Fruit fly (Drosophila melanogaster) whole organism, embryonic: ENCODE results near the gene 5-HT2B.
A peak's percentile ranks its signal among the peaks of the same experiment; 100 is the strongest.

ENCODE experiments used
- CG10267 ChIP-seq: fragments of 200-800 bp; sonication (Bioruptor generic); optimal IDR thresholded peaks from 2 replicates; lab custom pipeline; 2018; ENCODE audit warnings: missing biosample characterization, mild to moderate bottlenecking, missing genetic modification characterization, moderate library complexity
- CG10431 ChIP-seq: fragments of 200-800 bp; sonication (Bioruptor generic); optimal IDR thresholded peaks from 3 replicates; lab custom pipeline; 2018; ENCODE audit warnings: missing biosample characterization, mild to moderate bottlenecking, missing genetic modification characterization
- CG11093 ChIP-seq: fragments of 200-800 bp; sonication (Bioruptor generic); IDR thresholded peaks from 3 replicates; pipeline ENCODE4 v1.3.6; 2022; ENCODE audit warnings: missing biosample characterization, missing genetic modification characterization
- CG13894 ChIP-seq: fragments of 200-800 bp; sonication (Bioruptor generic); optimal IDR thresholded peaks from 3 replicates; lab custom pipeline; 2018; ENCODE audit warnings: missing biosample characterization, mild to moderate bottlenecking, missing genetic modification characterization, moderate library complexity
- CG14050 ChIP-seq: fragments of 200-800 bp; sonication (Bioruptor generic); IDR thresholded peaks from 3 replicates; pipeline ENCODE4 v1.3.6; 2022; ENCODE audit warnings: missing biosample characterization, missing genetic modification characterization
- CG1529 ChIP-seq: fragments of 200-800 bp; sonication (Bioruptor generic); optimal IDR thresholded peaks from 3 replicates; lab custom pipeline; 2018; ENCODE audit warnings: missing biosample characterization, missing genetic modification characterization
- CG1647 ChIP-seq: fragments of 200-800 bp; sonication (Bioruptor generic); optimal IDR thresholded peaks from 3 replicates; lab custom pipeline; 2016; ENCODE audit warnings: missing biosample characterization, missing genetic modification characterization
- CG17359 ChIP-seq: fragments of 200-800 bp; sonication (Bioruptor generic); optimal IDR thresholded peaks from 3 replicates; lab custom pipeline; 2018; ENCODE audit warnings: missing biosample characterization, mild to moderate bottlenecking, missing genetic modification characterization, moderate library complexity
- CG17912 ChIP-seq: fragments of 200-800 bp; sonication (Bioruptor generic); optimal IDR thresholded peaks from 2 replicates; lab custom pipeline; 2018; ENCODE audit warnings: missing biosample characterization, mild to moderate bottlenecking, missing genetic modification characterization
- CG2129 ChIP-seq: fragments of 200-800 bp; sonication (Bioruptor generic); IDR thresholded peaks from 2 replicates; pipeline ENCODE4 v1.3.6; 2022; ENCODE audit warnings: missing biosample characterization, missing genetic modification characterization; ENCODE audit not compliant: partially characterized antibody
- CG2202 ChIP-seq: fragments of 200-800 bp; sonication (Bioruptor generic); optimal IDR thresholded peaks from 2 replicates; lab custom pipeline; 2018; ENCODE audit warnings: missing biosample characterization, mild to moderate bottlenecking, missing genetic modification characterization
- CG32532 ChIP-seq: fragments of 200-800 bp; sonication (Bioruptor generic); IDR thresholded peaks from 2 replicates; pipeline ENCODE4 v1.3.6; 2022; ENCODE audit warnings: missing biosample characterization, missing genetic modification characterization
- CG3281 ChIP-seq: fragments of 200-800 bp; sonication (Bioruptor generic); optimal IDR thresholded peaks from 3 replicates; lab custom pipeline; 2017; ENCODE audit warnings: missing biosample characterization, mild to moderate bottlenecking, missing genetic modification characterization
- CG4328 ChIP-seq: fragments of 200-800 bp; sonication (Bioruptor generic); optimal IDR thresholded peaks from 3 replicates; lab custom pipeline; 2017; ENCODE audit warnings: missing biosample characterization, missing genetic modification reagents, missing genetic modification characterization
- CG6254 ChIP-seq: fragments of 200-800 bp; sonication (Bioruptor generic); optimal IDR thresholded peaks from 3 replicates; lab custom pipeline; 2017; ENCODE audit warnings: mild to moderate bottlenecking, missing biosample characterization, missing genetic modification reagents, missing genetic modification characterization
- CG6272 ChIP-seq: fragments of 200-800 bp; sonication (Bioruptor generic); IDR thresholded peaks from 2 replicates; pipeline ENCODE4 v1.3.6; 2022; ENCODE audit warnings: missing biosample characterization, missing genetic modification characterization
- CG7357 ChIP-seq: fragments of 200-800 bp; sonication (Bioruptor generic); IDR thresholded peaks from 3 replicates; pipeline ENCODE4 v1.3.6; 2022; ENCODE audit warnings: missing biosample characterization, missing genetic modification characterization
- CG7928 ChIP-seq: fragments of 200-800 bp; sonication (Bioruptor generic); optimal IDR thresholded peaks from 2 replicates; lab custom pipeline; 2017; ENCODE audit warnings: missing biosample characterization, mild to moderate bottlenecking, missing genetic modification characterization
- CG8281 ChIP-seq: fragments of 200-800 bp; sonication (Bioruptor generic); optimal IDR thresholded peaks from 2 replicates; lab custom pipeline; 2018; ENCODE audit warnings: missing biosample characterization, mild to moderate bottlenecking, missing genetic modification characterization, moderate library complexity
- Drgx ChIP-seq: fragments of 200-800 bp; sonication (Bioruptor generic); IDR thresholded peaks from 2 replicates; pipeline ENCODE4 v1.3.6; 2022; ENCODE audit warnings: missing biosample characterization, missing genetic modification characterization
- Elba2 ChIP-seq: fragments of 200-800 bp; sonication (Bioruptor generic); optimal IDR thresholded peaks from 3 replicates; lab custom pipeline; 2016; ENCODE audit warnings: missing biosample characterization, missing genetic modification characterization
- HHEX ChIP-seq: fragments of 200-800 bp; sonication (Bioruptor generic); optimal IDR thresholded peaks from 3 replicates; lab custom pipeline; 2017; ENCODE audit warnings: missing biosample characterization, mild to moderate bottlenecking, missing genetic modification characterization, missing genetic modification reagents
- NK7.1 ChIP-seq: fragments of 200-800 bp; sonication (Bioruptor generic); optimal IDR thresholded peaks from 3 replicates; lab custom pipeline; 2016; ENCODE audit warnings: missing biosample characterization, missing genetic modification characterization
- Taf1 ChIP-seq: fragments of 200-800 bp; sonication (Bioruptor generic); IDR thresholded peaks from 2 replicates; pipeline ENCODE4 v1.3.6; 2022; ENCODE audit warnings: missing biosample characterization, missing genetic modification characterization
- ap ChIP-seq: fragments of 200-800 bp; sonication (Bioruptor generic); IDR thresholded peaks from 2 replicates; pipeline ENCODE4 v1.3.6; 2022; ENCODE audit warnings: missing biosample characterization, missing genetic modification characterization
- cad ChIP-seq: fragments of >200 bp; optimal IDR thresholded peaks from 2 replicates; lab custom pipeline; 2017; ENCODE audit warnings: missing biosample characterization, missing genetic modification characterization
- cato ChIP-seq: fragments of 200-800 bp; sonication (Bioruptor generic); optimal IDR thresholded peaks from 2 replicates; lab custom pipeline; 2016; ENCODE audit warnings: missing biosample characterization, missing genetic modification characterization, borderline replicate concordance
- chif ChIP-seq, 2 experiments: fragments of 200-800 bp; sonication (Bioruptor generic); optimal IDR thresholded peaks; 3 replicates each; lab custom pipeline; 2016; ENCODE audit warnings: missing biosample characterization in 2 of 2, missing genetic modification characterization in 2 of 2
- chinmo ChIP-seq: fragments of 200-800 bp; sonication (Bioruptor generic); IDR thresholded peaks from 4 replicates; pipeline ENCODE4 v1.3.6; 2022; ENCODE audit warnings: missing biosample characterization, missing genetic modification characterization; ENCODE audit not compliant: partially characterized antibody
- crp ChIP-seq, 2 experiments: fragments of 200-800 bp; sonication (Bioruptor generic); optimal IDR thresholded peaks; 2 replicates in 1 of 2; 3 replicates in 1 of 2; lab custom pipeline; 2017; ENCODE audit warnings: missing biosample characterization in 2 of 2, missing genetic modification characterization in 2 of 2, mild to moderate bottlenecking in 1 of 2, moderate library complexity in 1 of 2
- dysf ChIP-seq: fragments of 200-800 bp; sonication (Bioruptor generic); IDR thresholded peaks from 3 replicates; pipeline ENCODE4 v1.3.6; 2022; ENCODE audit warnings: missing biosample characterization, missing genetic modification characterization
- ems ChIP-seq: fragments of 200-800 bp; sonication (Bioruptor generic); optimal IDR thresholded peaks from 3 replicates; lab custom pipeline; 2016; ENCODE audit warnings: missing biosample characterization, missing genetic modification characterization
- en ChIP-seq: fragments of 200-800 bp; sonication (Bioruptor generic); optimal IDR thresholded peaks from 2 replicates; lab custom pipeline; 2016; ENCODE audit warnings: missing biosample characterization, missing genetic modification characterization
- gsb-n ChIP-seq: fragments of 200-800 bp; sonication (Bioruptor generic); optimal IDR thresholded peaks from 3 replicates; lab custom pipeline; 2018; ENCODE audit warnings: missing biosample characterization, mild to moderate bottlenecking, missing genetic modification characterization
- ham ChIP-seq: fragments of 200-800 bp; sonication (Bioruptor generic); IDR thresholded peaks from 2 replicates; pipeline ENCODE4 v1.3.6; 2022; ENCODE audit warnings: missing biosample characterization, missing genetic modification characterization
- hkb ChIP-seq, 2 experiments: fragments of 200-800 bp in 1 of 2; fragments of >200 bp in 1 of 2; sonication (Bioruptor generic) in 1 of 2; IDR thresholded peaks in 1 of 2; optimal IDR thresholded peaks in 1 of 2; 2 replicates each; pipeline versions ENCODE4 v1.3.6 to Lab custom; 2017 to 2022; ENCODE audit warnings: missing biosample characterization in 1 of 2, missing genetic modification characterization in 1 of 2
- ind ChIP-seq: fragments of 200-800 bp; sonication (Bioruptor generic); optimal IDR thresholded peaks from 3 replicates; lab custom pipeline; 2016; ENCODE audit warnings: missing biosample characterization, missing genetic modification characterization
- ken ChIP-seq: fragments of 200-800 bp; sonication (Bioruptor generic); IDR thresholded peaks from 3 replicates; pipeline ENCODE4 v1.3.6; 2022; ENCODE audit warnings: missing biosample characterization, missing genetic modification characterization
- lov ChIP-seq, 2 experiments: fragments of 200-800 bp in 1 of 2; fragments of >200 bp in 1 of 2; sonication (Bioruptor generic) in 1 of 2; IDR thresholded peaks in 1 of 2; optimal IDR thresholded peaks in 1 of 2; 2 replicates in 1 of 2; 3 replicates in 1 of 2; pipeline versions ENCODE4 v1.3.6 to Lab custom; 2017 to 2022; ENCODE audit warnings: missing biosample characterization in 1 of 2, missing genetic modification characterization in 1 of 2
- nerfin-1 ChIP-seq: fragments of 200-800 bp; sonication (Bioruptor generic); optimal IDR thresholded peaks from 3 replicates; lab custom pipeline; 2019; ENCODE audit warnings: missing biosample characterization, mild to moderate bottlenecking, missing genetic modification characterization, moderate library complexity
- oc ChIP-seq: fragments of 200-800 bp; sonication (Bioruptor generic); optimal IDR thresholded peaks from 2 replicates; lab custom pipeline; 2018; ENCODE audit warnings: missing biosample characterization, mild to moderate bottlenecking, missing genetic modification characterization, moderate library complexity
- odd ChIP-seq: fragments of 200-800 bp; sonication (Bioruptor generic); optimal IDR thresholded peaks from 2 replicates; lab custom pipeline; 2017; ENCODE audit warnings: missing biosample characterization, mild to moderate bottlenecking, missing genetic modification characterization
- otp ChIP-seq: fragments of 200-800 bp; sonication (Bioruptor generic); IDR thresholded peaks from 3 replicates; pipeline ENCODE4, ENCODE4 v1.3.6; 2022; ENCODE audit warnings: missing biosample characterization, missing genetic modification characterization
- schlank ChIP-seq: fragments of 200-800 bp; sonication (Bioruptor generic); optimal IDR thresholded peaks from 2 replicates; lab custom pipeline; 2018; ENCODE audit warnings: missing biosample characterization, mild to moderate bottlenecking, missing genetic modification characterization
- sisA ChIP-seq: fragments of 200-800 bp; sonication (Bioruptor generic); IDR thresholded peaks from 2 replicates; pipeline ENCODE4 v1.3.6; 2022; ENCODE audit warnings: missing biosample characterization, missing genetic modification characterization
- trh ChIP-seq: fragments of 200-800 bp; sonication (Bioruptor generic); optimal IDR thresholded peaks from 2 replicates; lab custom pipeline; 2016; ENCODE audit warnings: missing biosample characterization, missing genetic modification characterization
- tx ChIP-seq: fragments of 200-800 bp; sonication (Bioruptor generic); optimal IDR thresholded peaks from 2 replicates; lab custom pipeline; 2016; ENCODE audit warnings: missing biosample characterization, missing genetic modification characterization
- wor ChIP-seq: fragments of 200-800 bp; sonication (Bioruptor generic); IDR thresholded peaks from 2 replicates; pipeline ENCODE4 v1.3.6; 2022; ENCODE audit warnings: missing biosample characterization, missing genetic modification characterization

Gene 5-HT2B

dm6 chr3R:8659200-8659897 is 81.3 kb downstream of the 5-HT2B start (continued):
- TF ChIP-seq CG17359 = peak; percentile 52
- peak; percentile 37; the same call in 1 of the 3 replicates for TF ChIP-seq otp (GFP tag; lab: Robert Waterston, UW)
- TF ChIP-seq Taf1 (GFP tag; lab: Robert Waterston, UW) = no peak
- TF ChIP-seq CG2129 = no peak
- TF ChIP-seq dysf (GFP tag; lab: Robert Waterston, UW) = peak; percentile 63
- no peak for TF ChIP-seq en (GFP tag; lab: Kevin White, UChicago)
- peak; percentile 40 for TF ChIP-seq sisA (GFP tag; lab: Robert Waterston, UW)
- peak; percentile 23 for TF ChIP-seq ind (GFP tag; lab: Kevin White, UChicago)
- TF ChIP-seq crp (GFP tag; optimal IDR thresholded peaks at IDR 0.05; lab: Kevin White, UChicago) = peak in 1 of 2 experiments; percentile 8
- peak; percentile 73 for TF ChIP-seq oc
- TF ChIP-seq odd (GFP tag; lab: Kevin White, UChicago) = peak; percentile 22
- TF ChIP-seq nerfin-1 (tag; lab: Kevin White, UChicago) = peak; percentile 62
- TF ChIP-seq CG6272 = no peak
- TF ChIP-seq CG3281 (GFP tag; lab: Kevin White, UChicago) = peak; percentile 74
- no peak for TF ChIP-seq CG2202 (tag; lab: Kevin White, UChicago)
- TF ChIP-seq CG7928 = no peak
- TF ChIP-seq CG1529 = no peak
- TF ChIP-seq CG17912 (GFP tag; lab: Kevin White, UChicago) = peak; percentile 59
- TF ChIP-seq cad (GFP tag; lab: Kevin White, UChicago) = no peak
- peak; percentile 66 for TF ChIP-seq CG10431 (GFP tag; lab: Kevin White, UChicago)
- peak; percentile 45 for TF ChIP-seq CG1647 (GFP tag; lab: Kevin White, UChicago)
- no peak for TF ChIP-seq CG14050
- no peak for TF ChIP-seq cato
- no peak for TF ChIP-seq hkb (optimal IDR thresholded peaks at IDR 0.05; lab: Kevin White, UChicago)
- TF ChIP-seq hkb (GFP tag; IDR thresholded peaks at IDR 0.05; lab: Robert Waterston, UW) = peak; percentile 40; the same call in 1 of the 2 replicates
- TF ChIP-seq CG11093 (GFP tag; lab: Robert Waterston, UW) = no peak
- TF ChIP-seq CG13894 (tag; lab: Kevin White, UChicago) = peak; percentile 71
- peak; percentile 20 to 42 for TF ChIP-seq chif (GFP tag; optimal IDR thresholded peaks at IDR 0.05; lab: Kevin White, UChicago)
- peak; percentile 29 for TF ChIP-seq ems (GFP tag; lab: Kevin White, UChicago)
- TF ChIP-seq wor (GFP tag; lab: Robert Waterston, UW) = no peak
- TF ChIP-seq ham = no peak
- TF ChIP-seq tx (GFP tag; lab: Kevin White, UChicago) = peak; percentile 6
- TF ChIP-seq NK7.1 = peak; percentile 42
- TF ChIP-seq chinmo (GFP tag; lab: Robert Waterston, UW) = peak; percentile 21; the same call in 2 of the 4 replicates
- TF ChIP-seq Elba2 (GFP tag; lab: Kevin White, UChicago) = peak; percentile 78
- TF ChIP-seq CG10267 (tag; lab: Kevin White, UChicago) = peak; percentile 38
- TF ChIP-seq ap (GFP tag; lab: Robert Waterston, UW) = no peak
- TF ChIP-seq CG32532 (GFP tag; lab: Robert Waterston, UW) = peak; percentile 71
- TF ChIP-seq lov (optimal IDR thresholded peaks at IDR 0.05; lab: Kevin White, UChicago) = no peak
- TF ChIP-seq lov (GFP tag; IDR thresholded peaks at IDR 0.05; lab: Robert Waterston, UW) = peak; percentile 54; the same call in 1 of the 3 replicates
- TF ChIP-seq HHEX = peak; percentile 69
- peak; percentile 46 for TF ChIP-seq CG6254
- peak; percentile 47 for TF ChIP-seq CG4328
- peak; percentile 55 for TF ChIP-seq gsb-n
- 0 out of 3 replicates have a peak, but pooled peaks have one; percentile 18 for TF ChIP-seq ken (GFP tag; lab: Robert Waterston, UW)
- TF ChIP-seq CG8281 = no peak
- TF ChIP-seq schlank (tag; lab: Kevin White, UChicago) = peak; percentile 29
- TF ChIP-seq CG7357 (GFP tag; lab: Robert Waterston, UW) = no peak
- peak; percentile 4 for TF ChIP-seq trh (GFP tag; lab: Kevin White, UChicago)
- peak; percentile 63 for TF ChIP-seq Drgx
